Fruit fly (Drosophila melanogaster) whole organism, embryonic: ENCODE data around the gene Pvr.

Source experiments
- CG10274 ChIP-seq: fragments of 200-800 bp; sonication (Bioruptor generic); optimal IDR thresholded peaks from 3 replicates; lab custom pipeline; 2017; ENCODE audit warnings: missing biosample characterization, mild to moderate bottlenecking, missing genetic modification characterization
- CG10959 ChIP-seq: fragments of 200-800 bp; sonication (Bioruptor generic); IDR thresholded peaks from 2 replicates; pipeline ENCODE4 v1.3.6; 2022; ENCODE audit warnings: missing biosample characterization, missing genetic modification characterization
- CG12104 ChIP-seq: fragments of 200-800 bp; sonication (Bioruptor generic); optimal IDR thresholded peaks from 3 replicates; lab custom pipeline; 2016; ENCODE audit warnings: missing biosample characterization, missing genetic modification characterization
- CG12155 ChIP-seq: fragments of 200-800 bp; sonication (Bioruptor generic); optimal IDR thresholded peaks from 3 replicates; lab custom pipeline; 2016; ENCODE audit warnings: missing biosample characterization, missing genetic modification characterization
- CG14860 ChIP-seq: fragments of 200-800 bp; sonication (Bioruptor generic); IDR thresholded peaks from 3 replicates; pipeline ENCODE4 v1.3.6; 2022; ENCODE audit warnings: missing biosample characterization, missing genetic modification characterization; ENCODE audit not compliant: partially characterized antibody
- CG15514 ChIP-seq: fragments of 200-800 bp; sonication (Bioruptor generic); optimal IDR thresholded peaks from 3 replicates; lab custom pipeline; 2017; ENCODE audit warnings: missing biosample characterization, missing genetic modification characterization, mild to moderate bottlenecking, moderate library complexity, missing genetic modification reagents
- CG15696 ChIP-seq: fragments of 200-800 bp; sonication (Bioruptor generic); optimal IDR thresholded peaks from 2 replicates; lab custom pipeline; 2019; ENCODE audit warnings: missing biosample characterization, mild to moderate bottlenecking, missing genetic modification characterization, moderate library complexity
- CG1603 ChIP-seq: fragments of 200-800 bp; sonication (Bioruptor generic); optimal IDR thresholded peaks from 2 replicates; lab custom pipeline; 2019; ENCODE audit warnings: missing biosample characterization, mild to moderate bottlenecking, missing genetic modification characterization, moderate library complexity
- CG16779 ChIP-seq: fragments of 200-800 bp; sonication (Bioruptor generic); IDR thresholded peaks from 2 replicates; pipeline ENCODE4 v1.3.6; 2022; ENCODE audit warnings: missing biosample characterization, missing genetic modification characterization
- CG17912 ChIP-seq: fragments of 200-800 bp; sonication (Bioruptor generic); optimal IDR thresholded peaks from 2 replicates; lab custom pipeline; 2018; ENCODE audit warnings: missing biosample characterization, mild to moderate bottlenecking, missing genetic modification characterization
- CG1792 ChIP-seq: fragments of 200-800 bp; sonication (Bioruptor generic); optimal IDR thresholded peaks from 2 replicates; lab custom pipeline; 2016; ENCODE audit warnings: missing biosample characterization, missing genetic modification characterization
- CG31388 ChIP-seq: fragments of 200-800 bp; sonication (Bioruptor generic); optimal IDR thresholded peaks from 2 replicates; lab custom pipeline; 2016; ENCODE audit warnings: missing biosample characterization, missing genetic modification characterization
- CG3407 ChIP-seq: fragments of 200-800 bp; sonication (Bioruptor generic); optimal IDR thresholded peaks from 2 replicates; lab custom pipeline; 2018; ENCODE audit warnings: missing biosample characterization, mild to moderate bottlenecking, missing genetic modification characterization
- CG4282 ChIP-seq: fragments of 200-800 bp; sonication (Bioruptor generic); optimal IDR thresholded peaks from 2 replicates; lab custom pipeline; 2016; ENCODE audit warnings: missing biosample characterization, missing genetic modification characterization
- CG4424 ChIP-seq: fragments of 200-800 bp; sonication (Bioruptor generic); optimal IDR thresholded peaks from 3 replicates; lab custom pipeline; 2016; ENCODE audit warnings: missing biosample characterization, missing genetic modification characterization
- CG4820 ChIP-seq: fragments of 200-800 bp; sonication (Bioruptor generic); optimal IDR thresholded peaks from 3 replicates; lab custom pipeline; 2016; ENCODE audit warnings: missing biosample characterization, missing genetic modification characterization
- CG6654 ChIP-seq: fragments of 200-800 bp; sonication (Bioruptor generic); optimal IDR thresholded peaks from 2 replicates; lab custom pipeline; 2017; ENCODE audit warnings: missing biosample characterization, mild to moderate bottlenecking, missing genetic modification characterization
- CG7745 ChIP-seq: fragments of 200-800 bp; sonication (Bioruptor generic); optimal IDR thresholded peaks from 2 replicates; lab custom pipeline; 2018; ENCODE audit warnings: missing biosample characterization, mild to moderate bottlenecking, missing genetic modification characterization, moderate library complexity
- CoRest ChIP-seq: fragments of 200-800 bp; sonication (Bioruptor generic); optimal IDR thresholded peaks from 3 replicates; lab custom pipeline; 2018; ENCODE audit warnings: missing biosample characterization, mild to moderate bottlenecking, missing genetic modification characterization, moderate library complexity
- Dfd ChIP-seq, 2 experiments: fragments of >200 bp; optimal IDR thresholded peaks; 2 replicates each; lab custom pipeline; 2017; ENCODE audit warnings: missing biosample characterization in 2 of 2, missing genetic modification characterization in 2 of 2
- Doc3 ChIP-seq: fragments of 200-800 bp; sonication (Bioruptor generic); IDR thresholded peaks from 3 replicates; pipeline ENCODE4 v1.3.6; 2022; ENCODE audit warnings: missing biosample characterization, missing genetic modification characterization; ENCODE audit not compliant: partially characterized antibody
- Dref ChIP-seq: fragments of 200-800 bp; sonication (Bioruptor generic); IDR thresholded peaks from 2 replicates; pipeline ENCODE4 v1.3.6; 2022; ENCODE audit warnings: missing biosample characterization, missing genetic modification characterization
- Eip74EF ChIP-seq, 2 experiments: fragments of 200-800 bp in 1 of 2; fragments of >200 bp in 1 of 2; sonication (Bioruptor generic) in 1 of 2; optimal IDR thresholded peaks; 2 replicates each; lab custom pipeline; 2017 to 2019; ENCODE audit warnings: missing biosample characterization in 2 of 2, missing genetic modification characterization in 2 of 2, mild to moderate bottlenecking in 1 of 2, moderate library complexity in 1 of 2
- Gug ChIP-seq: fragments of 200-800 bp; sonication (Bioruptor generic); IDR thresholded peaks from 4 replicates; pipeline ENCODE4 v1.3.6; 2022; ENCODE audit warnings: missing biosample characterization, missing genetic modification characterization
- Hsf ChIP-seq: fragments of 200-800 bp; sonication (Bioruptor generic); optimal IDR thresholded peaks from 3 replicates; lab custom pipeline; 2016; ENCODE audit warnings: missing biosample characterization, missing genetic modification characterization
- NK7.1 ChIP-seq: fragments of 200-800 bp; sonication (Bioruptor generic); optimal IDR thresholded peaks from 3 replicates; lab custom pipeline; 2016; ENCODE audit warnings: missing biosample characterization, missing genetic modification characterization
- Oaz ChIP-seq: fragments of 200-800 bp; sonication (Bioruptor generic); IDR thresholded peaks from 2 replicates; pipeline ENCODE4 v1.3.6; 2022; ENCODE audit warnings: missing biosample characterization, missing genetic modification characterization
- Optix ChIP-seq: fragments of 200-800 bp; sonication (Bioruptor generic); IDR thresholded peaks from 3 replicates; pipeline ENCODE4 v1.3.6; 2022; ENCODE audit warnings: missing biosample characterization, missing genetic modification characterization
- Sin3A ChIP-seq: fragments of >200 bp; optimal IDR thresholded peaks from 2 replicates; lab custom pipeline; 2018
- Spps ChIP-seq: fragments of 200-800 bp; sonication (Bioruptor generic); optimal IDR thresholded peaks from 2 replicates; lab custom pipeline; 2018; ENCODE audit warnings: missing biosample characterization, mild to moderate bottlenecking, missing genetic modification characterization
- Tbp ChIP-seq: fragments of >200 bp; optimal IDR thresholded peaks from 2 replicates; lab custom pipeline; 2018; ENCODE audit warnings: missing biosample characterization, missing genetic modification characterization
- Xrp1 ChIP-seq: fragments of 200-800 bp; sonication (Bioruptor generic); IDR thresholded peaks from 2 replicates; pipeline ENCODE4 v1.3.6; 2022; ENCODE audit warnings: missing biosample characterization, missing genetic modification characterization
- YL-1 ChIP-seq: fragments of 200-800 bp; sonication (Bioruptor generic); optimal IDR thresholded peaks from 3 replicates; lab custom pipeline; 2017; ENCODE audit warnings: missing biosample characterization, mild to moderate bottlenecking, missing genetic modification characterization
- ac ChIP-seq: fragments of 200-800 bp; sonication (Bioruptor generic); optimal IDR thresholded peaks from 3 replicates; lab custom pipeline; 2017; ENCODE audit warnings: missing biosample characterization, mild to moderate bottlenecking, missing genetic modification characterization
- aop ChIP-seq: fragments of 200-800 bp; sonication (Bioruptor generic); IDR thresholded peaks from 2 replicates; pipeline ENCODE4 v1.3.6; 2022; ENCODE audit warnings: missing biosample characterization, missing genetic modification characterization
- ara ChIP-seq: fragments of 200-800 bp; sonication (Bioruptor generic); IDR thresholded peaks from 2 replicates; pipeline ENCODE4 v1.3.6; 2022; ENCODE audit warnings: missing biosample characterization, missing genetic modification characterization
- chm ChIP-seq: fragments of 200-800 bp; sonication (Bioruptor generic); IDR thresholded peaks from 2 replicates; pipeline ENCODE4 v1.3.6; 2022; ENCODE audit warnings: missing biosample characterization, missing genetic modification characterization
- dmrt11E ChIP-seq: fragments of 200-800 bp; sonication (Bioruptor generic); optimal IDR thresholded peaks from 3 replicates; lab custom pipeline; 2018; ENCODE audit warnings: missing biosample characterization, mild to moderate bottlenecking, missing genetic modification characterization, moderate library complexity
- en ChIP-seq: fragments of 200-800 bp; sonication (Bioruptor generic); optimal IDR thresholded peaks from 2 replicates; lab custom pipeline; 2016; ENCODE audit warnings: missing biosample characterization, missing genetic modification characterization
- gcm ChIP-seq: fragments of 200-800 bp; sonication (Bioruptor generic); optimal IDR thresholded peaks from 2 replicates; lab custom pipeline; 2019; ENCODE audit warnings: missing biosample characterization, mild to moderate bottlenecking, missing genetic modification characterization, moderate library complexity
- gcm2 ChIP-seq: fragments of 200-800 bp; sonication (Bioruptor generic); optimal IDR thresholded peaks from 2 replicates; lab custom pipeline; 2016; ENCODE audit warnings: missing biosample characterization, missing genetic modification characterization
- gem ChIP-seq: fragments of 200-800 bp; sonication (Bioruptor generic); optimal IDR thresholded peaks from 2 replicates; lab custom pipeline; 2019; ENCODE audit warnings: missing biosample characterization, mild to moderate bottlenecking, missing genetic modification characterization, moderate library complexity
- gsb-n ChIP-seq: fragments of 200-800 bp; sonication (Bioruptor generic); optimal IDR thresholded peaks from 3 replicates; lab custom pipeline; 2018; ENCODE audit warnings: missing biosample characterization, mild to moderate bottlenecking, missing genetic modification characterization
- ham ChIP-seq: fragments of 200-800 bp; sonication (Bioruptor generic); IDR thresholded peaks from 2 replicates; pipeline ENCODE4 v1.3.6; 2022; ENCODE audit warnings: missing biosample characterization, missing genetic modification characterization
- hkb ChIP-seq, 2 experiments: fragments of 200-800 bp in 1 of 2; fragments of >200 bp in 1 of 2; sonication (Bioruptor generic) in 1 of 2; IDR thresholded peaks in 1 of 2; optimal IDR thresholded peaks in 1 of 2; 2 replicates each; pipeline versions ENCODE4 v1.3.6 to Lab custom; 2017 to 2022; ENCODE audit warnings: missing biosample characterization in 1 of 2, missing genetic modification characterization in 1 of 2
- kni ChIP-seq: fragments of 200-800 bp; sonication (Bioruptor generic); optimal IDR thresholded peaks from 3 replicates; lab custom pipeline; 2017; ENCODE audit warnings: mild to moderate bottlenecking, missing biosample characterization, missing genetic modification reagents, missing genetic modification characterization
- lbe ChIP-seq: fragments of 200-800 bp; sonication (Bioruptor generic); optimal IDR thresholded peaks from 2 replicates; lab custom pipeline; 2016; ENCODE audit warnings: missing biosample characterization, mild to moderate bottlenecking, missing genetic modification characterization
- peb ChIP-seq: fragments of 200-800 bp; sonication (Bioruptor generic); IDR thresholded peaks from 2 replicates; pipeline ENCODE4 v1.3.6; 2022; ENCODE audit warnings: missing biosample characterization, missing genetic modification characterization
- sd ChIP-seq: fragments of 200-800 bp; sonication (Bioruptor generic); optimal IDR thresholded peaks from 3 replicates; lab custom pipeline; 2018; ENCODE audit warnings: missing biosample characterization, mild to moderate bottlenecking, missing genetic modification characterization, moderate library complexity
- z ChIP-seq: fragments of 200-800 bp; sonication (Bioruptor generic); IDR thresholded peaks from 3 replicates; pipeline ENCODE4 v1.3.6; 2022; ENCODE audit warnings: missing biosample characterization, missing genetic modification characterization

Pvr gene

DNA sequence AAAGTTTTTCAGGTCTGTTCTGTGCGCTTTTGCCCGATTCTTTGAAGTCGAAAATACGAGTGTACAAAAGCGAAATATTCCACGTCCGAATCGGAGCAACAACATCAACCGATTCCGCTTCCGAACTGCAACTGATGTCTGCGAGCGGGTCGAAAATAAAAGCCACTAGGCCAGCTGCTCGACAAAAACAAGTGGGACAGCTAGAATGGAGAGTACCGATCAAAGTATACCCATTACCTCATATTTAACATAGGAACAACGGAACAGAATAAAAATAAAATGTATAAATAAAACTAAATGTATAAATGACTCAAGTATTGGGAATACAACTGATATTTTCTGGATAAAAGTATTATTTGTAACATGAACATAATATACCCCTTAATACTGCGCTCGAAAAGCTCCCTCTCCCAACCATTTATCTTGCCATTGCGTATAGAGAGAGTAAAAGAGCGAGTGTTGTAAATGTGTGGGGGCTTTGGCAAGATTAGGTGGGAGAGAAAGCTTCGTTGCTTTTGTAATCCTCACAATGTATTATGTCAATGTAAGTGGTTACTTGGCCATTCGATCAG, 34.6 kb downstream of the Pvr start, which contains the start of gene SLC5A11 (continued):
- TF ChIP-seq gcm (peak; percentile 96), CG10959 (no peak), hkb (optimal IDR thresholded peaks at IDR 0.05; lab: Kevin White, UChicago) (no peak), hkb (GFP tag; IDR thresholded peaks at IDR 0.05; lab: Robert Waterston, UW) (peak; percentile 92), Oaz (peak; percentile 99), CG4820 (GFP tag; lab: Kevin White, UChicago) (peak; percentile 99), Xrp1 (GFP tag; lab: Robert Waterston, UW) (peak; percentile 97), CG1603 (tag; lab: Kevin White, UChicago) (peak; percentile 83), YL-1 (GFP tag; lab: Kevin White, UChicago) (peak; percentile 98), CG16779 (GFP tag; lab: Robert Waterston, UW) (peak; percentile 88), gem (peak; percentile 98), CG3407 (peak; percentile 86), ac (GFP tag; lab: Kevin White, UChicago) (peak; percentile 88), Eip74EF (GFP tag; optimal IDR thresholded peaks at IDR 0.05; lab: Kevin White, UChicago) (peak in 1 of 2 experiments; percentile 100), lbe (peak; percentile 99), CG17912 (GFP tag; lab: Kevin White, UChicago) (peak; percentile 59), Gug (GFP tag; lab: Robert Waterston, UW) (peak; percentile 87), peb (peak; percentile 98), CG14860 (GFP tag; lab: Robert Waterston, UW) (0 out of 3 replicates have a peak, but pooled peaks have one; percentile 12), Hsf (GFP tag; lab: Kevin White, UChicago) (peak; percentile 65), CG4424 (GFP tag; lab: Kevin White, UChicago) (peak; percentile 94), CG15514 (GFP tag; lab: Kevin White, UChicago) (peak; percentile 92), Doc3 (no peak), Tbp (no peak), CG12155 (peak; percentile 98), kni (GFP tag; lab: Kevin White, UChicago) (peak; percentile 83), CG31388 (GFP tag; lab: Kevin White, UChicago) (peak; percentile 99), CG7745 (tag; lab: Kevin White, UChicago) (no peak), aop (GFP tag; lab: Robert Waterston, UW) (peak; percentile 34; the same call in 1 of the 2 replicates), Spps (tag; lab: Kevin White, UChicago) (peak; percentile 77), Dref (GFP tag; lab: Robert Waterston, UW) (peak; percentile 29), z (0 out of 3 replicates have a peak, but pooled peaks have one; percentile 63), gcm2 (GFP tag; lab: Kevin White, UChicago) (peak; percentile 89), CoRest (tag; lab: Kevin White, UChicago) (peak; percentile 94), sd (peak; percentile 99), Dfd (GFP tag; optimal IDR thresholded peaks at IDR 0.05; lab: Kevin White, UChicago) (no peak), CG4282 (GFP tag; lab: Kevin White, UChicago) (peak; percentile 81), chm (GFP tag; lab: Robert Waterston, UW) (peak; percentile 98), CG15696 (tag; lab: Kevin White, UChicago) (peak; percentile 70), dmrt11E (tag; lab: Kevin White, UChicago) (peak; percentile 2), Optix (GFP tag; lab: Robert Waterston, UW) (peak; percentile 68; the same call in 2 of the 3 replicates), CG10274 (GFP tag; lab: Kevin White, UChicago) (peak; percentile 84), CG12104 (GFP tag; lab: Kevin White, UChicago) (peak; percentile 100), ham (peak; percentile 95), gsb-n (tag; lab: Kevin White, UChicago) (peak; percentile 78), CG1792 (GFP tag; lab: Kevin White, UChicago) (peak; percentile 98), en (GFP tag; lab: Kevin White, UChicago) (no peak), NK7.1 (GFP tag; lab: Kevin White, UChicago) (peak; percentile 97), CG6654 (GFP tag; lab: Kevin White, UChicago) (peak; percentile 74), ara (GFP tag; lab: Robert Waterston, UW) (peak; percentile 94), Sin3A (lab: Kevin White, UChicago) (no peak)
